Worm (Caenorhabditis elegans) whole organism, midembryonic: Measurements from ENCODE around the gene seip-1.

Experiments
- T22C8.4 ChIP-seq: fragments of 200-800 bp; sonication (Bioruptor generic); IDR thresholded peaks from 2 replicates; pipeline ENCODE4 v1.3.6; 2022; ENCODE audit warnings: missing genetic modification characterization, missing compliant biosample characterization
- cog-1 ChIP-seq: sonication (generic microtip); optimal IDR thresholded peaks from 2 replicates; lab custom pipeline; 2016; ENCODE audit warnings: missing genetic modification characterization, missing compliant biosample characterization
- flt-1 ChIP-seq: fragments of 200-800 bp; sonication (Bioruptor generic); IDR thresholded peaks from 2 replicates; pipeline ENCODE4 v1.3.6; 2022; ENCODE audit warnings: missing genetic modification characterization, missing compliant biosample characterization
- klf-2 ChIP-seq: fragments of 200-800 bp; sonication (Bioruptor generic); conservative IDR thresholded peaks from 2 replicates; pipeline ENCODE4 v1.3.6; 2022; ENCODE audit warnings: missing genetic modification reagents, missing genetic modification characterization, missing compliant biosample characterization
- med-1 ChIP-seq: sonication (generic microtip); optimal IDR thresholded peaks from 2 replicates; lab custom pipeline; 2017; ENCODE audit warnings: missing genetic modification characterization, mild to moderate bottlenecking, missing compliant biosample characterization, antibody characterized with exemption, missing genetic modification reagents; ENCODE audit not compliant: insufficient read depth
- ref-1 ChIP-seq: fragments of 200-800 bp; sonication (Bioruptor generic); conservative IDR thresholded peaks from 2 replicates; pipeline ENCODE4 v1.3.6; 2022; ENCODE audit warnings: missing genetic modification reagents, missing genetic modification characterization, missing compliant biosample characterization
- tab-1 ChIP-seq: fragments of 200-800 bp; sonication (Bioruptor generic); IDR thresholded peaks from 2 replicates; pipeline ENCODE4 v1.3.6; 2022; ENCODE audit warnings: missing genetic modification characterization, missing compliant biosample characterization
- ztf-23 ChIP-seq: fragments of 200-800 bp; sonication (Bioruptor generic); IDR thresholded peaks from 2 replicates; pipeline ENCODE4 v1.3.6; 2022; ENCODE audit warnings: missing genetic modification reagents, missing genetic modification characterization, missing compliant biosample characterization
- ztf-29 ChIP-seq: fragments of 200-800 bp; sonication (Bioruptor generic); IDR thresholded peaks from 2 replicates; pipeline ENCODE4 v1.3.6; 2022; ENCODE audit warnings: missing genetic modification reagents, missing genetic modification characterization, missing compliant biosample characterization

seip-1 gene

DNA sequence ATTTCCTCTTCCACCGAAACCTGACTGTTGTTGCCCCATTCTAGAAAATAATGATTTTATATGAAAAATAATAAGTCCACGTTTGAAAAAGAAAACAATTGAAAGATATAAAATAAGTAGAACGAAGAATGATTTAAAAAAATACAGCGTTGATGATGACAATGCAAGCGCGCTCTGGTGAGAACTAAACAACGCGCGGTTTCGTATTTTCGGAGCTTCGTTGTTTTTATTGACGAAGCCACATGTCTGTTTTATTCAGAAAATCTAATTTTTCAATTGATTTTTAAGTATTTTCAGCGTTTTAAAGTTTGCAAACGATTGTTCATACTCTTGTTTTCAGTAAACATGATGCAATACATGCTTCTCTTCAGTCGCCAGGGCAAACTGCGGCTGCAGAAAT, 35.4 kb downstream of the seip-1 start, which contains the start of the genes rpt-2 and aps-1:
Gene rpt-2 (minus strand): TSS at position 40 of the 400 bp plus-strand sequence.
Gene aps-1 (plus strand): TSS at position 341 of the 400 bp plus-strand sequence.
- TF ChIP-seq cog-1 (tag; lab: Kevin White, UChicago): peak; percentile 61
- no peak for TF ChIP-seq ztf-23 (GFP tag; lab: Robert Waterston, UW)
- TF ChIP-seq T22C8.4 (GFP tag; lab: Robert Waterston, UW): no peak

DNA sequence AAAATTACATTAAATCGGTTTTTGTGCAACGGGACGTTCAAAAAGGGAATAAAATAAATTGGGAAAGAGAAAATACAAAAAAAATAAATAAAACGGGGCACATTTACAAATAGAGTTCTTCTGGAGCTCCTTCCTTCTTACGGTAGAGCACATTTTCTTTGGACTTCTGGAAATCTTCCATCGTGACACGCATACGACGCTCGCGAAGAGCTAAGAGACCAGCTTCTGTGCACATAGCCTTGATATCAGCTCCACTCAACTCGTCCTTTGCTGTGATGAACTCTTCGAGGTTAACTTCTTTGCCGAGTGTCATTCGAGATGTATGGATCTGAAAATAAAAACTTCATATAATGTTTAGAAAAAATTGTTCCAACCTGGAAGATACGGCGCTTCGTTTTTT, 36.9 kb downstream of the seip-1 start:
- no peak for TF ChIP-seq tab-1
- no peak for TF ChIP-seq ref-1 (GFP tag; lab: Robert Waterston, UW)
- no peak for TF ChIP-seq ztf-29
- no peak for TF ChIP-seq klf-2 (GFP tag; lab: Robert Waterston, UW)
- no peak for TF ChIP-seq cog-1 (tag; lab: Kevin White, UChicago)
- TF ChIP-seq T22C8.4 (GFP tag; lab: Robert Waterston, UW): no peak
- TF ChIP-seq flt-1 (GFP tag; lab: Robert Waterston, UW): no peak
- TF ChIP-seq med-1: no peak

- no peak for TF ChIP-seq tab-1
- no peak for TF ChIP-seq ztf-29
- TF ChIP-seq T22C8.4 (GFP tag; lab: Robert Waterston, UW): no peak
- no peak for TF ChIP-seq cog-1 (tag; lab: Kevin White, UChicago)
- TF ChIP-seq med-1: no peak
- TF ChIP-seq ref-1 (GFP tag; lab: Robert Waterston, UW): no peak
- no peak for TF ChIP-seq ztf-23 (GFP tag; lab: Robert Waterston, UW)
- no peak for TF ChIP-seq flt-1 (GFP tag; lab: Robert Waterston, UW)
- TF ChIP-seq klf-2 (GFP tag; lab: Robert Waterston, UW): no peak
Measured at ce11 chrV:6015546-6016089, 37.4 kb downstream of the seip-1 start.

DNA sequence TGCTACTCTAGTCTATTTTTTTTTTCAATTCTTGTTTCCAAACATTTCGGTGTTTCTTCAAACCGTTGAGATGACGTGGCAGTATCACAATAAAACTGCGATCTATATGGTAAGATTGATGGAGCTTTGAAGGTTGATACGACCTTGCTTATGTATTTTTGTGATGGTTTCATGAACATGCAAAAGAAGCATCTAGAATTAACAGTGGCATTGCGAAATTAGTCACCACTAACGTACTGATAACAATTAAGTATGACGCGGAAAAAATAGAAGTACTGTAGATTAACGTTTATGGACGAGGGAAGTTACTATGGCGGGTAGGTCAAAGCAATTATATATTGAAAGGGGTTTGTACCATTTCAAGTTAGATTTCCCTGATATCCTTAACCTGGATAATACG, 40.6 kb downstream of the seip-1 start:
- TF ChIP-seq flt-1 (GFP tag; lab: Robert Waterston, UW): no peak
- no peak for TF ChIP-seq klf-2 (GFP tag; lab: Robert Waterston, UW)
- no peak for TF ChIP-seq tab-1
- no peak for TF ChIP-seq ztf-29
- no peak for TF ChIP-seq cog-1 (tag; lab: Kevin White, UChicago)
- TF ChIP-seq med-1: no peak
- no peak for TF ChIP-seq ztf-23 (GFP tag; lab: Robert Waterston, UW)
- no peak for TF ChIP-seq T22C8.4 (GFP tag; lab: Robert Waterston, UW)
- no peak for TF ChIP-seq ref-1 (GFP tag; lab: Robert Waterston, UW)

- TF ChIP-seq klf-2 (GFP tag; lab: Robert Waterston, UW): no peak
- TF ChIP-seq med-1: no peak
- no peak for TF ChIP-seq flt-1 (GFP tag; lab: Robert Waterston, UW)
- no peak for TF ChIP-seq tab-1
- TF ChIP-seq T22C8.4 (GFP tag; lab: Robert Waterston, UW): no peak
- TF ChIP-seq ztf-29: no peak
- TF ChIP-seq ztf-23 (GFP tag; lab: Robert Waterston, UW): no peak
- no peak for TF ChIP-seq ref-1 (GFP tag; lab: Robert Waterston, UW)
- TF ChIP-seq cog-1 (tag; lab: Kevin White, UChicago): no peak
Measured at ce11 chrV:6010642-6011041, 42.4 kb downstream of the seip-1 start.

DNA sequence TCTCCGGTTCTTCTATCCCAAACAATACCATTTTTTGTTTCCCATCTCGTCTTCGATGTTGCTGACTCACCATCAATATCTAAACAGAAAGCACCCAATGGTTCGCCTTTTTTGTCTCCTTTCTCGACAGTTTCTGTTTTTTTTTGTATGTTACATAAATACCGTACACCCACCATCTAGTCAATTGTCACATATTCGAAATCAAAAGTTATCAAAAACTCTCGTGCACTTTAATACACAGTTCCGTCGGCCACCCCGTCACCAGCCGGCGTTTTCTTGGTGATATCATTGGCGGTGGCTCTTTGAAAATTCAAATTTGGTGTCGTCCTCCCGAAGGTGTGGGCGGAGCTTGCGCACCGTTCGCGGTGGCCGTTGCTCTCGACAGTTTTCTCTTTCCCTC, 45.1 kb downstream of the seip-1 start:
- TF ChIP-seq T22C8.4 (GFP tag; lab: Robert Waterston, UW): no peak
- no peak for TF ChIP-seq ztf-23 (GFP tag; lab: Robert Waterston, UW)
- TF ChIP-seq med-1: no peak
- no peak for TF ChIP-seq tab-1
- TF ChIP-seq ref-1 (GFP tag; lab: Robert Waterston, UW): no peak
- TF ChIP-seq cog-1 (tag; lab: Kevin White, UChicago): no peak
- no peak for TF ChIP-seq klf-2 (GFP tag; lab: Robert Waterston, UW)
- no peak for TF ChIP-seq flt-1 (GFP tag; lab: Robert Waterston, UW)
- TF ChIP-seq ztf-29: no peak

DNA sequence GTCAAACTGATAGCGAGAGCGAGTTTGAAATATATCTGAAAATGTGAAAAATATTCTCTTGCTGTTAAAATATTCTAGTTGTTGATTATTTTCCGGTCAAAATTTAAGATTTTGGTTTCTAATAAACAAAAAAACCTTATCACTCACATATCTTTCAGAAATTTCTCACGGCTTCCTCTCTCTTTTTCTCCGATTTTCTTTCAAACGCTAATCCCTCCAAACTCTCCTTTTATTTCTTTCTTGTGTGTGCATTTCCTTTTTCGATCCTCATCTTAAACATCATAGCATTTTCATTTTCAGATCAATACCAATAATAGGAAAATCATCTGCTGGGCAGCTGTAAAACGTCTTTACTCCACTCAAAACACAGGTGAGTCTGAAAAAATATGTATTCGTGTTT, 49.7 kb downstream of the seip-1 start, which contains the start of gene fos-1:
Gene fos-1 (plus strand): TSS at position 301 of the 400 bp plus-strand sequence.
- TF ChIP-seq tab-1 (no peak), cog-1 (tag; lab: Kevin White, UChicago) (no peak), ztf-23 (GFP tag; lab: Robert Waterston, UW) (no peak), med-1 (no peak), ztf-29 (no peak), klf-2 (GFP tag; lab: Robert Waterston, UW) (no peak), ref-1 (GFP tag; lab: Robert Waterston, UW) (no peak), T22C8.4 (GFP tag; lab: Robert Waterston, UW) (no peak), flt-1 (GFP tag; lab: Robert Waterston, UW) (no peak)
